Fruit fly (Drosophila melanogaster): ENCODE measurements around the gene Jhbp11.

The Jhbp11 gene

dm6 chr3R:27151516-27151823, 50.4 kb downstream of the Jhbp11 start, which contains the start of gene Men-b:
Gene Men-b, plus strand, starts transcription at chr3R:27151662.
- peak; percentile 8 for TF ChIP-seq CG17801 (GFP tag; optimal IDR thresholded peaks at IDR 0.05; ENCODE audit: partially characterized antibody)

All from ovary, adult (tissue).